Fruit fly (Drosophila melanogaster): ENCODE measurements around the gene Reps.
A peak's percentile ranks its signal among the peaks of the same experiment; 100 is the strongest.

The Reps gene

DNA sequence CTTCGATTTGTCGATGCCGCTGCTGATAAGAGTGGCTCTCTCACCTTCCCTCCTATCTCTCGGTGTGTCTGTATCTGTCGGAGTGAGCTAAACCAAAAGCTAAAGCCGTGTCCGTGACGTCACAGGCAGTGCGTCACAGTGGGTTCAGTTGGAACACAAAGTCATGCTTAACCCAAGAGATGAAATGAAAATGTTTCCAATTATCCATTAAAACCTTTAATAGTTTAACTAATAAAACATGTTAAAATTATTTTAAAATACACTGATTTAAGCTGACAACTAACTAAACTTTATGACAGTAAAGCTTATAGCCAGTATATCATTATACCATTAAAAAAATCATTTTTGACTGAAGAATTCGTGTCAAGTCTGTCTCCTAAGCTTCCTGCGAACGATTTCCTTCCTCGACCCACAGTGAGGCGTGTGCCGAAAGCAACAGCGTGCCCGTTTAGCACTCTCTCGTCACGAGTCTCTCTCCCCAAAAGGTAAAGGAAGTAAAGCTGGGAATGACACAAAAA is 6.6 kb upstream of the Reps start, which contains the start of gene Idua:
Gene Idua (minus strand): TSS at position 51 of the 518 bp plus-strand sequence.
- TF ChIP-seq CG34367 (tag; optimal IDR thresholded peaks at IDR 0.05) (peak; percentile 63), CG8159 (tag; optimal IDR thresholded peaks at IDR 0.05) (peak; percentile 75), fd96Ca (GFP tag; IDR thresholded peaks at IDR 0.05) (0 out of 3 replicates have a peak, but pooled peaks have one; percentile 30), D1 (tag; optimal IDR thresholded peaks at IDR 0.05) (no peak), gl (tag; optimal IDR thresholded peaks at IDR 0.05) (peak; percentile 18), CG4496 (GFP tag; IDR thresholded peaks at IDR 0.05) (0 out of 3 replicates have a peak, but pooled peaks have one; percentile 29), CG15710 (tag; optimal IDR thresholded peaks at IDR 0.05) (peak; percentile 83), CG10348 (GFP tag; IDR thresholded peaks at IDR 0.05) (no peak), CG9948 (tag; optimal IDR thresholded peaks at IDR 0.05) (peak; percentile 71), Pif1A (GFP tag; optimal IDR thresholded peaks at IDR 0.05) (no peak), CG32121 (GFP tag; IDR thresholded peaks at IDR 0.05) (peak; percentile 67; the same call in 1 of the 2 replicates), Ets98B (GFP tag; IDR thresholded peaks at IDR 0.05) (no peak; the same call in 1 of the 2 replicates), CG17806 (tag; optimal IDR thresholded peaks at IDR 0.05) (peak; percentile 55), rn (GFP tag; IDR thresholded peaks at IDR 0.05) (no peak), Snoo (tag; optimal IDR thresholded peaks at IDR 0.05) (peak; percentile 70)

DNA sequence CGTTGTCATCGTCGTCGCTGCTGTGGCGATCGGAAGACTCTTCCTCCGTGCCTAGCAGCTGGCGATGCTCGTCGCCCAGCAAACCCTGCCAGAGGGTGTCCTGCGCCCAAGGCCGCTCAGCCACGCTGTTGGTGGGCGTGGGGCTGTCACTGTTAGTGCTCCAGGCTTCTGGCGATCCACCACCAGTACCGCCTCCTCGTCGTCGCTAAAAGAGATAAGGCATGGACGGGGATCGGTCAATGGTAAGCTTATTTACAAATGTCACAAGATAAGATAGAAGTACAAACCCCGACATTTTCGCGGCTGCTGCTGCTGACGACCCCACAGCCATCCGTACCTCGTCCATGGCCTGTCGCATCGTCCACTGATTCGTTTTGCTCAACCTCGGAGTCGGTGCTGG is 1.1 kb downstream of the Reps start:
- TF ChIP-seq fd96Ca (GFP tag; IDR thresholded peaks at IDR 0.05) (0 out of 3 replicates have a peak, but pooled peaks have one; percentile 35), CG10348 (GFP tag; IDR thresholded peaks at IDR 0.05) (no peak)

DNA sequence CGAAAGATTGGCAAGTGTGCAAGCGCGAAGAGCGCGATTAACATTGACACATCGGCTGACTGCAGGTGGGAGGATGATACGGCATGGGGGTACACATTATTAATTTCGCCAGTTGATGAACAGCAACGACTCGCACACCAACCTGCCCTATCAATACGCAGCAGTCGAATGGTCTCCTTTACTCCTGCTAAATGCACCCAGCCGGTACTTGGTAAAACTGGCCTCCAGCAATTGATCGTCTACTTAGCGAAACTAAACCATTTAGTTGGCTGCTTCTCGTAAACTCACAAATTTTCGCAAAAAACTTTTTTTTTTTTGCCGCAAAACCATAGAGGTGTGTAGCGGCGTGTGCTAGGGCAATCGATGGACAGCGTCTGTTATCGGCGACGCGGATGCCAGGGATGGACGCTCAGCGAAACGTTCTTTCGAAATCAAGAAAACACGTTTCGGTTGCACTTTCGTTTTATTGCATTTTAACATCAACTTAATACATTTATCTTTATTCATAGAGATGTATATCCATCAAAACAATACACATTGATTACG is 5.9 kb downstream of the Reps start, which contains the start of gene Ge-1:
Gene Ge-1 (minus strand): TSS at position 373 of the 546 bp plus-strand sequence.
- TF ChIP-seq CG10348 (GFP tag; IDR thresholded peaks at IDR 0.05): no peak
- peak; percentile 2 for TF ChIP-seq gl (tag; optimal IDR thresholded peaks at IDR 0.05)

DNA sequence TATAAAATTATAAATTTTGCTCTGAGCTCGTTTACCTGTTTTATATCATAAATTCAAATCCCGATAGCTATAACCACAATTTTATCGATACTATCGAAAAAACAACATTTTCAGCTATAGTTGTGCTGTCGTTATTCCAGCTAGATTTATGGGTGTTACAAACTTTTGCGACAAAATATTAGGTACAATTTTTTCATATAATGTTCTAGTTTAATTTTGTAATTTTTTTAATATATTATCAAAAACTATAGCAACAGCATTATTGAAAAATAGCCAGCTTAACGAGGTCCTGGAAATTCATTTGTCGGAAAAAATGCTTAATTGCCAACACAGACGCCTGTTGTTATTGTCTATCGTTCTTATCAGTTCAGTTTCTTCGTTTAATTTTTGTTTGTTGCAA is 15.3 kb downstream of the Reps start, which contains the start of gene Wdr59:
Gene Wdr59 (plus strand): TSS at position 334 of the 400 bp plus-strand sequence.
- TF ChIP-seq CG8301 (tag; optimal IDR thresholded peaks at IDR 0.05) (no peak), Pif1B (GFP tag; optimal IDR thresholded peaks at IDR 0.05) (no peak), CG4496 (GFP tag; IDR thresholded peaks at IDR 0.05) (no peak), CG15710 (tag; optimal IDR thresholded peaks at IDR 0.05) (peak; percentile 42), EcR (GFP tag; optimal IDR thresholded peaks at IDR 0.05) (no peak), Snoo (tag; optimal IDR thresholded peaks at IDR 0.05) (no peak), CG14655 (GFP tag; optimal IDR thresholded peaks at IDR 0.05) (no peak), fd96Ca (GFP tag; IDR thresholded peaks at IDR 0.05) (no peak), CG13204 (GFP tag; optimal IDR thresholded peaks at IDR 0.05) (no peak), gl (tag; optimal IDR thresholded peaks at IDR 0.05) (no peak), CG9948 (tag; optimal IDR thresholded peaks at IDR 0.05) (no peak), CG17806 (tag; optimal IDR thresholded peaks at IDR 0.05) (peak; percentile 39), CG12605 (GFP tag; IDR thresholded peaks at IDR 0.05) (no peak), Ets98B (GFP tag; IDR thresholded peaks at IDR 0.05) (no peak), Pif1A (GFP tag; optimal IDR thresholded peaks at IDR 0.05) (no peak), D1 (tag; optimal IDR thresholded peaks at IDR 0.05) (peak; percentile 87), CG32121 (GFP tag; IDR thresholded peaks at IDR 0.05) (peak; percentile 37; the same call in 1 of the 2 replicates), CG8159 (tag; optimal IDR thresholded peaks at IDR 0.05) (no peak), rn (GFP tag; IDR thresholded peaks at IDR 0.05) (no peak)

DNA sequence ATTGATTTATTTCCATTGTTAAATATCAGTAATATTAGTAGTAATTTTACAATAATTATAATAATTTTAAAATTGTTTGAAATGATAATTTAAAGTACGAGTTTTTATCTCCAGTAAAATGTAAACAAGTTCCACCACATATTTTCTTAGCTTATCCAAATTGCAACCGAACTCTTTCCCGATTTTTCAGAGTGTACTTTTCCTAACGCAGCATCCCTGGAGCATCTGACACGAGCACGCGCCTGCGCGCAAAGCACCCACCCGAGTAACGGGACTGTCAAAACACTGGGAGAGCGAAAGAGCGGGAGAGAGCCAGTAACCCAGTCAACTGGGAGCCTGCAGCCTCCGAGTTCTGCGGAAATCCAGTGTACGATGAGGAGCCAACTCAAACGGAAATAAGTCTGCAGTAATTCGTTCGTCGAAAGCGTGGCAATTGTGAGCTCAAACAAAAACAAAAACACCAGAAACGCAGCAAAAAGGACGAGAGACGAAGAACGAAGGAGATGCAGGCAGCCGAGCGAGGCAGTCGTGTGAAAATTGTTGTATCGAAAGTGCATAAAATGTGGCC is 20.0 kb downstream of the Reps start, which contains the start of gene CG16854:
Gene CG16854 (plus strand): TSS at position 365 of the 568 bp plus-strand sequence.
- TF ChIP-seq CG34367 (tag; optimal IDR thresholded peaks at IDR 0.05) (no peak), CG4496 (GFP tag; IDR thresholded peaks at IDR 0.05) (0 out of 3 replicates have a peak, but pooled peaks have one; percentile 7), rn (GFP tag; IDR thresholded peaks at IDR 0.05) (no peak), fd96Ca (GFP tag; IDR thresholded peaks at IDR 0.05) (0 out of 3 replicates have a peak, but pooled peaks have one; percentile 31)

DNA sequence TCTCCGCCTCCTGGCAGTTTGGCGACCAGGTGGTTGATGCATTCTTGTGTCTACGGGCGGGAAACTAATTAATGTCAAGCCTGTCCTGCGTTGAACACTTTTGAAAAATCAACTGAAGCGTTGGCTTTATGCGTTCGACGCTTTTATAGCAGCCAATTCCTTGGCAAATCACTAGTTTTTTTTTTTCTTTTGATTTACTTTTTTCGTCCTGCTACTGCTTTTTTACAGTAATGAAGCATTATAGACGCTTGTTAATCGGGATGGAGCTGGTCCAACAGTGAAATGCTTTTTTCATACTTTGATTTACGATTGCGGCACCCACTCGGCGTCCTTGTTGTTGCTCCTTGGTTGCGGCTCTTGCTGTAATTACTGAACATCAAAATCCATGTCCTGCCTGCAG is 21.3 kb downstream of the Reps start, which contains the start of gene AstCC:
Gene AstCC (minus strand): TSS at position 101 of the 400 bp plus-strand sequence.
- TF ChIP-seq CG32121 (GFP tag; IDR thresholded peaks at IDR 0.05): no peak
- no peak for TF ChIP-seq CG14655 (GFP tag; optimal IDR thresholded peaks at IDR 0.05)
- no peak for TF ChIP-seq CG12605 (GFP tag; IDR thresholded peaks at IDR 0.05)
- no peak for TF ChIP-seq gl (tag; optimal IDR thresholded peaks at IDR 0.05)

DNA sequence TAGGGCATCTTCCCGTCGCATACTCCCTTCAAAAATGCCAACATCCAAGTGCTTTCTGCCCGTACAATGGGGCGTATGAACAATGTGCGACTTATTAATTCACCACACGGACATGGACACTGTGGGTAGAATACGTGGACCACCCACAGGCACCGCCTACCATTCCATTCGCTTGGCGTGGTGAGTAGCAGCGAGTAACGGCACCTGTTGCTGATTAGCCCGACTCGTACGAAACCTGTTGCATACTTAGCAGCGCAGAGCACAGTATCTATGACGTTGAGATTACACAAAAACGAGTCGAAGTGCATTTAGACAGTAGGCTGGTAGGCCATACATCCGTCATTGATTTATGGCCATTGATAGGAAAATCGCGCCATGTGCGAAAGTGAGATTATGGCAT is 24.4 kb downstream of the Reps start:
- TF ChIP-seq CG17806 (tag; optimal IDR thresholded peaks at IDR 0.05): no peak
- no peak for TF ChIP-seq CG14655 (GFP tag; optimal IDR thresholded peaks at IDR 0.05)
- no peak for TF ChIP-seq Pif1B (GFP tag; optimal IDR thresholded peaks at IDR 0.05)
- no peak for TF ChIP-seq D1 (tag; optimal IDR thresholded peaks at IDR 0.05)
- no peak for TF ChIP-seq gl (tag; optimal IDR thresholded peaks at IDR 0.05)
- no peak for TF ChIP-seq Ets98B (GFP tag; IDR thresholded peaks at IDR 0.05)
- no peak for TF ChIP-seq CG34367 (tag; optimal IDR thresholded peaks at IDR 0.05)
- TF ChIP-seq CG4496 (GFP tag; IDR thresholded peaks at IDR 0.05): no peak
- peak; percentile 95 for TF ChIP-seq CG12605 (GFP tag; IDR thresholded peaks at IDR 0.05)

Data from whole organism, pupa.